Fruit fly (Drosophila melanogaster): ENCODE results near the gene CG2656.

CG2656 gene

DNA sequence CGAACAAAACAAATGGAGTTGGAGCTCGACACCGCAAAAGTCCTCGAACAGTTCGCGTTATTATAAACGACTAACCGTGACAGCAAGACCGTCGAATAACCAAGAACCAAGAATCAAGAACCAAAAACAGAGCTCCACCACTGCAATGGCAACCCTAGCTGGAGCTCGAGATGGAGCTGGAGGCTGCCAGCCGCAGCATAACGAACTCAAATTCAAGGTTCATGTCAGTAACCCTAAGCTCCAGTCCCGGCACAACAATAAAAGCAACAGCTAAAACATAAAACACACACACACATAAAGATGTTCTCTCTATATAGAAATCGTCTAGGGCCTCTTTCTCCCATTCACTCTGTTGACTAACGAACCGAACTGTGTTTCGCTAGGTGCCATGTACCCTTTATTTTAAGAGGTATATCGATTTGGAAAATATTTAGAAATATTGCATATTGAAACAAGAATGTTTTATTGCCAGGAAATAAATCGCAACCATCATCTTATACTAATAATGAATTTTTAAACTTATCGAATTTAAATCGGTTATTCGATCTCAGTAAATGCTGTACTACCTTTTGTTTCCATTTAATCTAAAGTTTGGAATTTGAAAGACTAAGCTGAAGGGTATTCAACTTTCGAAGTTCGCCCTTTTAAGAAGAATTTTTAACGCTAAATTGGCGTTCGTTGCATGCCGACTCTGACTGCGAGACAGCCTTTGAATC, 27.0 kb downstream of the CG2656 start (continued):
- TF ChIP-seq CG33557 (GFP tag; optimal IDR thresholded peaks at IDR 0.05) (peak; percentile 4), CG17829 (tag; optimal IDR thresholded peaks at IDR 0.05) (no peak), CG7357 (GFP tag; IDR thresholded peaks at IDR 0.05) (no peak; the same call in 2 of the 3 replicates), CG17912 (GFP tag; optimal IDR thresholded peaks at IDR 0.05) (no peak), dmrt99B (tag; optimal IDR thresholded peaks at IDR 0.05) (peak; percentile 0), lola (GFP tag; optimal IDR thresholded peaks at IDR 0.05) (peak in 1 of 3 experiments; percentile 68), az2 (GFP tag; optimal IDR thresholded peaks at IDR 0.05) (peak; percentile 7), CG34376 (GFP tag; optimal IDR thresholded peaks at IDR 0.05) (no peak), Gsc (GFP tag; IDR thresholded peaks at IDR 0.05) (no peak), gcm (GFP tag; optimal IDR thresholded peaks at IDR 0.05) (no peak), row (GFP tag; IDR thresholded peaks at IDR 0.05) (peak; percentile 33; the same call in 1 of the 3 replicates), Xbp1 (GFP tag; optimal IDR thresholded peaks at IDR 0.05) (peak; percentile 5), CG18764 (GFP tag; optimal IDR thresholded peaks at IDR 0.05) (no peak), tin (GFP tag; optimal IDR thresholded peaks at IDR 0.05) (peak; percentile 2), phol (tag; optimal IDR thresholded peaks at IDR 0.05) (peak; percentile 19), CG13424 (tag; optimal IDR thresholded peaks at IDR 0.05) (peak; percentile 18), Dip3 (GFP tag; optimal IDR thresholded peaks at IDR 0.05) (no peak), wor (GFP tag; IDR thresholded peaks at IDR 0.05) (no peak), lov (optimal IDR thresholded peaks at IDR 0.05) (no peak), lov (GFP tag; IDR thresholded peaks at IDR 0.05) (no peak)

- no peak for TF ChIP-seq Gug (GFP tag; IDR thresholded peaks at IDR 0.05)
- no peak for TF ChIP-seq CG15514 (GFP tag; optimal IDR thresholded peaks at IDR 0.05)
- no peak for TF ChIP-seq CG31224 (GFP tag; IDR thresholded peaks at IDR 0.05)
- no peak for TF ChIP-seq BEAF-32 (GFP tag; optimal IDR thresholded peaks at IDR 0.05)
- peak in 1 of 2 experiments; percentile 58 for TF ChIP-seq Pdp1 (GFP tag; optimal IDR thresholded peaks at IDR 0.05)
- no peak for TF ChIP-seq CG16813 (GFP tag; IDR thresholded peaks at IDR 0.05; ENCODE audit: partially characterized antibody)
- peak; percentile 62 for TF ChIP-seq Ets65A (GFP tag)
Observed at dm6 chr3R:7172978-7173377, 28.5 kb downstream of the CG2656 start.

DNA sequence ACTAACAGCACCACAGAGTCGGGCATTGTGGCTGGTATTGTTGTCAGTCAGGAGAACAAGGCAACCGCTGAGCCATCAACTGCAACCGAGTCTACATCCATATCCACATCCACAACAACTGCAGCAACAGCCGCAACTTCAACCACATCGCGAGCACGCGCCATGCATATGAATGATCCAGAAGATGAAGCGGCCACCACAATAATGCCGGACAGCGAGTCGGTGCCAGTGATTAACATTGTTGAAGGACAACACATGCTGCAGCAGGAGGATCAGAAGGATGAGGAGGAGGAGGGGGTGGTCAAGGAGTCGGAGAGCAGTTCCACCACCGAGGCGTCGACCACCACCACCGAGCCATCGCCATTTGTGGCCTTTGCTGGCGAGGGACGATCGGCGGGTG, 30.2 kb downstream of the CG2656 start:
- TF ChIP-seq CG8478 (optimal IDR thresholded peaks at IDR 0.05): no peak
- no peak for TF ChIP-seq CG14050 (GFP tag; IDR thresholded peaks at IDR 0.05)
- TF ChIP-seq scrt (GFP tag; optimal IDR thresholded peaks at IDR 0.05): no peak
- no peak for TF ChIP-seq CG3726 (GFP tag; IDR thresholded peaks at IDR 0.05)
- TF ChIP-seq jumu (GFP tag; optimal IDR thresholded peaks at IDR 0.05): no peak
- TF ChIP-seq vfl (GFP tag; optimal IDR thresholded peaks at IDR 0.05): no peak
- TF ChIP-seq CG1647 (GFP tag; optimal IDR thresholded peaks at IDR 0.05): no peak
- no peak for TF ChIP-seq CG2202 (tag; optimal IDR thresholded peaks at IDR 0.05)
- no peak for TF ChIP-seq BEAF-32 (GFP tag; optimal IDR thresholded peaks at IDR 0.05)
- no peak for TF ChIP-seq CG33213 (GFP tag; optimal IDR thresholded peaks at IDR 0.05)
